Worm (Caenorhabditis elegans) whole organism, L4/young adult: Measurements from ENCODE around the gene dhs-25.

Experiments
- W03F9.2 ChIP-seq: fragments of 150-350 bp; optimal IDR thresholded peaks from 2 replicates; lab custom pipeline; 2014; ENCODE audit warnings: missing biosample characterization, missing genetic modification characterization
- dao-5 ChIP-seq: sonication (generic microtip); optimal IDR thresholded peaks from 2 replicates; lab custom pipeline; 2016; ENCODE audit warnings: missing genotype, missing genetic modification characterization, moderate library complexity, missing compliant biosample characterization
- him-1 ChIP-seq: sonication (generic microtip); optimal IDR thresholded peaks from 2 replicates; lab custom pipeline; 2016; ENCODE audit warnings: missing genotype, missing genetic modification reagents, missing genetic modification characterization, missing compliant biosample characterization

ce11 chrX:1477932-1478331, 8.4 kb upstream of the dhs-25 start:
- TF ChIP-seq him-1 (tag; lab: Kevin White, UChicago) = no peak
- no peak for TF ChIP-seq dao-5
- TF ChIP-seq W03F9.2 (tag; lab: Kevin White, UChicago) = no peak
